Worm (Caenorhabditis elegans) whole organism, L1 larva: ENCODE measurements around the gene Y116A8A.6.

Experiments used
- C04F5.9 ChIP-seq: sonication (generic microtip); optimal IDR thresholded peaks from 2 replicates; lab custom pipeline; 2016; ENCODE audit warnings: missing genetic modification characterization, missing compliant biosample characterization
- C16A3.4 ChIP-seq: fragments of 150-350 bp; optimal IDR thresholded peaks from 2 replicates; lab custom pipeline; 2014; ENCODE audit warnings: missing biosample characterization, missing genetic modification characterization
- C34B4.2 ChIP-seq: sonication (generic microtip); optimal IDR thresholded peaks from 2 replicates; lab custom pipeline; 2017; ENCODE audit warnings: mild to moderate bottlenecking, missing genetic modification characterization, missing compliant biosample characterization
- F16B12.6 ChIP-seq: fragments of 150-350 bp; optimal IDR thresholded peaks from 2 replicates; lab custom pipeline; 2014; ENCODE audit warnings: missing biosample characterization, missing genetic modification characterization
- Y116A8C.19 ChIP-seq: sonication (generic microtip); optimal IDR thresholded peaks from 2 replicates; lab custom pipeline; 2016; ENCODE audit warnings: missing compliant biosample characterization, missing genetic modification characterization, borderline replicate concordance
- aly-2 ChIP-seq: fragments of 150-350 bp; optimal IDR thresholded peaks from 2 replicates; lab custom pipeline; 2014; ENCODE audit warnings: missing biosample characterization, missing genetic modification characterization
- blmp-1 ChIP-seq: fragments of 150-350 bp; optimal IDR thresholded peaks from 2 replicates; lab custom pipeline; 2014; ENCODE audit warnings: missing biosample characterization, missing genetic modification characterization
- ceh-63 ChIP-seq: fragments of 200-800 bp; sonication (Bioruptor generic); optimal IDR thresholded peaks from 2 replicates; lab custom pipeline; 2018; ENCODE audit warnings: mild to moderate bottlenecking, missing genetic modification characterization, missing compliant biosample characterization
- ceh-82 ChIP-seq, 3 experiments: fragments of 150-350 bp in 1 of 3; sonication (generic microtip) in 2 of 3; optimal IDR thresholded peaks; 2 replicates each; lab custom pipeline; 2014 to 2017; ENCODE audit warnings: missing biosample characterization in 3 of 3, missing genetic modification characterization in 3 of 3
- dpl-1 ChIP-seq, 3 experiments: fragments of 150-350 bp in 2 of 3; sonication (generic microtip) in 1 of 3; optimal IDR thresholded peaks; 2 replicates each; lab custom pipeline; 2014 to 2017; ENCODE audit warnings: missing biosample characterization in 3 of 3, missing genetic modification characterization in 3 of 3, missing genetic modification reagents in 3 of 3
- dsc-1 ChIP-seq: sonication (generic microtip); optimal IDR thresholded peaks from 2 replicates; lab custom pipeline; 2016; ENCODE audit warnings: mild to moderate bottlenecking, missing genetic modification characterization, missing compliant biosample characterization
- efl-1 ChIP-seq, 4 experiments: fragments of 150-350 bp; optimal IDR thresholded peaks in 3 of 4; peaks in 1 of 4; 1 replicate in 1 of 4; 2 replicates in 3 of 4; lab custom pipeline; 2014; ENCODE audit warnings: missing biosample characterization in 2 of 4, missing genetic modification characterization in 2 of 4, missing genetic modification reagents in 2 of 4
- egl-13 ChIP-seq: sonication (generic microtip); optimal IDR thresholded peaks from 2 replicates; lab custom pipeline; 2016; ENCODE audit warnings: missing genotype, missing genetic modification reagents, missing genetic modification characterization, missing compliant biosample characterization
- fkh-8 ChIP-seq: sonication (generic microtip); optimal IDR thresholded peaks from 2 replicates; lab custom pipeline; 2016; ENCODE audit warnings: mild to moderate bottlenecking, missing genetic modification characterization, missing compliant biosample characterization
- grh-1 ChIP-seq: fragments of 200-800 bp; sonication (Bioruptor generic); IDR thresholded peaks from 2 replicates; pipeline ENCODE4 v1.3.6; 2022; ENCODE audit warnings: missing genetic modification reagents, missing genetic modification characterization, missing compliant biosample characterization
- hpl-2 ChIP-seq: fragments of 150-350 bp; optimal IDR thresholded peaks from 2 replicates; lab custom pipeline; 2014; ENCODE audit warnings: missing biosample characterization, missing genetic modification reagents, missing genetic modification characterization
- isw-1 ChIP-seq: fragments of 200-800 bp; sonication (Bioruptor generic); IDR thresholded peaks from 2 replicates; pipeline ENCODE4 v1.3.6; 2022; ENCODE audit warnings: missing genetic modification characterization, missing compliant biosample characterization
- jun-1 ChIP-seq: fragments of 150-350 bp; optimal IDR thresholded peaks from 2 replicates; lab custom pipeline; 2014; ENCODE audit warnings: missing biosample characterization, missing genetic modification reagents, missing genetic modification characterization
- lin-14 ChIP-seq: fragments of 200-800 bp; sonication (Bioruptor generic); optimal IDR thresholded peaks from 2 replicates; lab custom pipeline; 2018; ENCODE audit warnings: mild to moderate bottlenecking, missing genetic modification characterization, moderate library complexity, missing compliant biosample characterization
- lin-15B ChIP-seq: fragments of 150-350 bp; sonication (generic microtip); optimal IDR thresholded peaks from 3 replicates; lab custom pipeline; 2014; ENCODE audit warnings: missing biosample characterization, missing genetic modification characterization
- lin-35 ChIP-seq, 2 experiments: fragments of 150-350 bp; optimal IDR thresholded peaks; 2 replicates each; lab custom pipeline; 2014; ENCODE audit warnings: missing biosample characterization in 2 of 2, missing genetic modification characterization in 2 of 2, missing genetic modification reagents in 2 of 2
- lin-39 ChIP-seq: fragments of 150-350 bp; optimal IDR thresholded peaks from 2 replicates; lab custom pipeline; 2014; ENCODE audit warnings: missing biosample characterization, missing genetic modification reagents, missing genetic modification characterization
- lsy-2 ChIP-seq, 2 experiments: fragments of 150-350 bp; optimal IDR thresholded peaks; 2 replicates each; lab custom pipeline; 2014; ENCODE audit warnings: missing biosample characterization in 2 of 2, missing genetic modification characterization in 2 of 2
- mep-1 ChIP-seq: fragments of 150-350 bp; optimal IDR thresholded peaks from 2 replicates; lab custom pipeline; 2014; ENCODE audit warnings: missing biosample characterization, missing genetic modification characterization
- nhr-19 ChIP-seq: fragments of 200-800 bp; sonication (Bioruptor generic); conservative IDR thresholded peaks from 2 replicates; pipeline ENCODE4 v1.3.6; 2022; ENCODE audit warnings: missing genetic modification characterization, missing compliant biosample characterization
- nhr-28 ChIP-seq: fragments of 150-350 bp; optimal IDR thresholded peaks from 2 replicates; lab custom pipeline; 2014; ENCODE audit warnings: missing biosample characterization, missing genetic modification characterization
- nhr-71 ChIP-seq: sonication (generic microtip); optimal IDR thresholded peaks from 2 replicates; lab custom pipeline; 2016; ENCODE audit warnings: mild to moderate bottlenecking, missing genetic modification characterization, moderate library complexity, missing compliant biosample characterization
- nhr-84 ChIP-seq: sonication (generic microtip); optimal IDR thresholded peaks from 2 replicates; lab custom pipeline; 2017; ENCODE audit warnings: missing biosample characterization, missing genetic modification characterization
- pag-3 ChIP-seq: sonication (generic microtip); optimal IDR thresholded peaks from 2 replicates; lab custom pipeline; 2017; ENCODE audit warnings: missing genetic modification characterization, mild to moderate bottlenecking, missing compliant biosample characterization, antibody characterized with exemption, borderline replicate concordance; ENCODE audit not compliant: insufficient read depth
- skn-1 ChIP-seq: fragments of 150-350 bp; optimal IDR thresholded peaks from 2 replicates; lab custom pipeline; 2014; ENCODE audit warnings: missing biosample characterization, missing genetic modification characterization
- snpc-4 ChIP-seq: fragments of 150-350 bp; optimal IDR thresholded peaks from 2 replicates; lab custom pipeline; 2014; ENCODE audit warnings: missing biosample characterization, missing genetic modification characterization
- snu-23 ChIP-seq: sonication (generic microtip); optimal IDR thresholded peaks from 2 replicates; lab custom pipeline; 2016; ENCODE audit warnings: missing genetic modification characterization, missing compliant biosample characterization
- sup-37 ChIP-seq: fragments of 200-800 bp; sonication (Bioruptor generic); optimal IDR thresholded peaks from 2 replicates; lab custom pipeline; 2018; ENCODE audit warnings: mild to moderate bottlenecking, missing genetic modification characterization, missing compliant biosample characterization
- swsn-7 ChIP-seq: sonication (generic microtip); optimal IDR thresholded peaks from 2 replicates; lab custom pipeline; 2016; ENCODE audit warnings: missing genetic modification characterization, missing compliant biosample characterization
- tbx-2 ChIP-seq: sonication (generic microtip); optimal IDR thresholded peaks from 2 replicates; lab custom pipeline; 2016; ENCODE audit warnings: missing genetic modification characterization, missing compliant biosample characterization
- unc-130 ChIP-seq: fragments of 150-350 bp; optimal IDR thresholded peaks from 2 replicates; lab custom pipeline; 2017; ENCODE audit warnings: missing biosample characterization, missing genetic modification characterization, inconsistent platforms
- unc-86 ChIP-seq: sonication (generic microtip); optimal IDR thresholded peaks from 2 replicates; lab custom pipeline; 2016; ENCODE audit warnings: missing genetic modification characterization, missing compliant biosample characterization
- unc-98 ChIP-seq: fragments of 200-800 bp; sonication (Bioruptor generic); IDR thresholded peaks from 2 replicates; pipeline ENCODE4 v1.3.6; 2022; ENCODE audit warnings: missing genetic modification characterization, missing compliant biosample characterization
- xbp-1 ChIP-seq: sonication (generic microtip); optimal IDR thresholded peaks from 2 replicates; lab custom pipeline; 2016; ENCODE audit warnings: missing genetic modification characterization, missing compliant biosample characterization
- zip-4 ChIP-seq: fragments of 200-800 bp; sonication (Bioruptor generic); optimal IDR thresholded peaks from 2 replicates; lab custom pipeline; 2018; ENCODE audit warnings: mild to moderate bottlenecking, missing genetic modification characterization, moderate library complexity, missing compliant biosample characterization

Y116A8A.6 gene

ce11 chrIV:16865487-16865886 is 36.9 kb upstream of the Y116A8A.6 start, which contains the start of gene gtsf-1 (continued):
- TF ChIP-seq pag-3 (tag; lab: Kevin White, UChicago) (no peak), ceh-82 (tag; optimal IDR thresholded peaks at IDR 0.05; lab: Kevin White, UChicago) (peak; percentile 83 to 91 (median 83)), snu-23 (GFP tag; lab: Kevin White, UChicago) (peak; percentile 86), nhr-28 (tag; lab: Kevin White, UChicago) (no peak), lin-35 (GFP tag; optimal IDR thresholded peaks at IDR 0.05; lab: Kevin White, UChicago) (peak; percentile 74 to 85), isw-1 (GFP tag; lab: Robert Waterston, UW) (peak; percentile 83), nhr-84 (no peak), egl-13 (tag; lab: Kevin White, UChicago) (no peak)

DNA sequence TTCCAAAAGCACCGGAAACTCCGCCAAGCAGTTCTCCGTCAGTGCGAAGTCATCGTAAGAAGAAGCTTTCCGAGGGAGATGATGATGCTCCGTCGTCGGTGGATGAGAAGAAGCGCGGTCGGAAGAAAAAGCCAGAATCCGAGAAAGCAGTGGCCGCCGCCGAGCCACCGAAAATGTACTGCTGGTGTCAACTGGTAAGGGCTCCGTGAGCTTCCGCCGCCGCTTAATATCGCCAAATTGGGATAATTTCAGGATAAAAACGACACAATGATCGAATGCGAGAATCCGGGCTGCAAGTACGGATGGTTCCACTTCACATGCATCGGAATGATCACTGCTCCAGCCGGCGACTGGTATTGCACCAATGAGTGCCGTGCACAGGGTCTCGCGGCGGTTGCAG is 36.3 kb upstream of the Y116A8A.6 start:
- TF ChIP-seq hpl-2 (no peak), skn-1 (tag; lab: Kevin White, UChicago) (no peak), efl-1 (optimal IDR thresholded peaks at IDR 0.05; lab: Kevin White, UChicago) (no peak), efl-1 (GFP tag; optimal IDR thresholded peaks at IDR 0.05 in 1 of 2; lab: Kevin White, UChicago) (peak in 1 of 2 experiments; percentile 0), tbx-2 (tag; lab: Kevin White, UChicago) (no peak), ceh-82 (tag; optimal IDR thresholded peaks at IDR 0.05; lab: Kevin White, UChicago) (no peak), grh-1 (no peak), xbp-1 (tag; lab: Kevin White, UChicago) (no peak), C04F5.9 (tag; lab: Kevin White, UChicago) (no peak)

DNA sequence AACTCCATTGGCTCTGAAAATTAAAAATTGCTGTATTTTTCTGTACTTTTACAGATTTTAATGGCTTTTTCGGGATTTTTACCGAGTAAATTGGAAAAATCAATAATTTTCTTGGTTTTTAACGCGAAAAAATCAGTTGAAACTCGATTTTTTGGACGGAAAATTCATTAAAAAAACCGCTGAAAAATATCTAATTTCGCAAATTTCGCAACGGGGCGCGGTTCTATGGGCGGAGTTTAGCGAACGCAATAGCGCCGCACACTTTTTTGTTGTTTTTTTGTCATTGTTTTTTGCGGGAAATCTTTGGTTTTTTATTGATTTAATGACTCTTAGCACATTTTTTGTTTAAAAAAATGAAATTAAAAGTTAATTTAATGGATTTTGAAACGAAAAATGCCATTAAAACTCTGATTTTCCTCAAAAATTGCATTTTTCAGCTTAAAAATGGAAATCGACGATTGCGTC is 34.9 kb upstream of the Y116A8A.6 start, which contains the start of the genes mel-46 and lsy-13:
Gene mel-46, minus strand, starts transcription at position 51 of the 465 bp plus-strand sequence.
Gene lsy-13, plus strand, starts transcription at position 440 of the 465 bp plus-strand sequence.
- peak; percentile 30 to 43 for TF ChIP-seq lin-35 (GFP tag; optimal IDR thresholded peaks at IDR 0.05; lab: Kevin White, UChicago)
- TF ChIP-seq snpc-4 (tag; lab: Kevin White, UChicago), result peak; percentile 5
- peak; percentile 11 for TF ChIP-seq unc-86 (tag; lab: Kevin White, UChicago)
- TF ChIP-seq unc-98, result no peak
- peak; percentile 62 for TF ChIP-seq C16A3.4 (tag; lab: Kevin White, UChicago)
- TF ChIP-seq jun-1 (tag; lab: Kevin White, UChicago), result no peak
- peak; percentile 95 for TF ChIP-seq skn-1 (tag; lab: Kevin White, UChicago)
- no peak for TF ChIP-seq swsn-7 (tag; lab: Kevin White, UChicago)
- no peak for TF ChIP-seq sup-37 (GFP tag; lab: Kevin White, UChicago)
- peak; percentile 25 to 49 (median 37) for TF ChIP-seq dpl-1 (GFP tag; optimal IDR thresholded peaks at IDR 0.05; lab: Kevin White, UChicago)
- peak; percentile 69 to 75 (median 70) for TF ChIP-seq ceh-82 (tag; optimal IDR thresholded peaks at IDR 0.05; lab: Kevin White, UChicago)
- no peak for TF ChIP-seq C34B4.2 (tag; lab: Kevin White, UChicago)
- TF ChIP-seq tbx-2 (tag; lab: Kevin White, UChicago), result peak; percentile 29
- TF ChIP-seq lin-15B, result peak; percentile 17
- TF ChIP-seq aly-2 (tag; lab: Kevin White, UChicago), result no peak
- peak; percentile 9 for TF ChIP-seq dsc-1 (tag; lab: Kevin White, UChicago)
- no peak for TF ChIP-seq Y116A8C.19
- TF ChIP-seq lin-39 (tag; lab: Kevin White, UChicago), result no peak
- TF ChIP-seq xbp-1 (tag; lab: Kevin White, UChicago), result peak; percentile 48
- no peak for TF ChIP-seq lin-14
- peak; percentile 53 for TF ChIP-seq mep-1 (tag; lab: Kevin White, UChicago)
- TF ChIP-seq zip-4, result peak; percentile 62
- TF ChIP-seq lsy-2 (tag; optimal IDR thresholded peaks at IDR 0.05; lab: Kevin White, UChicago), result peak; percentile 56 to 71
- TF ChIP-seq fkh-8, result no peak
- TF ChIP-seq efl-1 (optimal IDR thresholded peaks at IDR 0.05; lab: Kevin White, UChicago), result peak; percentile 42 to 43
- peak; percentile 48 to 81 for TF ChIP-seq efl-1 (GFP tag; optimal IDR thresholded peaks at IDR 0.05 in 1 of 2; lab: Kevin White, UChicago)
- peak; percentile 6 for TF ChIP-seq F16B12.6 (tag; lab: Kevin White, UChicago)
- no peak for TF ChIP-seq ceh-63 (GFP tag; lab: Kevin White, UChicago)
- peak; percentile 4 for TF ChIP-seq unc-130 (tag; lab: Kevin White, UChicago)
- TF ChIP-seq nhr-71 (tag; lab: Kevin White, UChicago), result peak; percentile 53
- TF ChIP-seq snu-23 (GFP tag; lab: Kevin White, UChicago), result peak; percentile 58
- peak; percentile 20 for TF ChIP-seq blmp-1 (tag; lab: Kevin White, UChicago)
- TF ChIP-seq isw-1 (GFP tag; lab: Robert Waterston, UW), result peak; percentile 26; the same call in 1 of the 2 replicates
- peak; percentile 10; the same call in 1 of the 2 replicates for TF ChIP-seq nhr-19 (GFP tag; lab: Robert Waterston, UW)
